Worm (Caenorhabditis elegans) whole organism, L4 larva: ENCODE data around the gene str-228.
"Not testable (repeated sequence)": the region's sequence is repeated elsewhere in the genome, so short reads cannot be mapped to it uniquely, and the experiment has no call there.

ENCODE experiments used
- F26F4.8 ChIP-seq: fragments of 200-800 bp; sonication (Bioruptor generic); conservative IDR thresholded peaks from 2 replicates; pipeline ENCODE4 v1.3.6; 2022; ENCODE audit warnings: missing genetic modification characterization, missing compliant biosample characterization
- F37D6.2 ChIP-seq: sonication (generic microtip); optimal IDR thresholded peaks from 2 replicates; lab custom pipeline; 2016; ENCODE audit warnings: mild to moderate bottlenecking, missing genetic modification characterization, missing compliant biosample characterization
- T20F7.1 ChIP-seq: fragments of 200-800 bp; sonication (Bioruptor generic); optimal IDR thresholded peaks from 2 replicates; lab custom pipeline; 2018; ENCODE audit warnings: mild to moderate bottlenecking, missing genetic modification characterization, missing compliant biosample characterization
- Y75B8A.6 ChIP-seq: fragments of 200-800 bp; sonication (Bioruptor generic); IDR thresholded peaks from 2 replicates; pipeline ENCODE4 v1.3.6; 2022; ENCODE audit warnings: missing genetic modification reagents, missing genetic modification characterization, missing compliant biosample characterization
- ZK546.5 ChIP-seq, 2 experiments: sonication (generic microtip); optimal IDR thresholded peaks; 2 replicates each; lab custom pipeline; 2017; ENCODE audit warnings: missing biosample characterization in 2 of 2, missing genetic modification characterization in 2 of 2
- aha-1 ChIP-seq: fragments of 150-350 bp; peaks from one replicate; lab custom pipeline; 2014; ENCODE audit warnings: missing biosample characterization, missing genetic modification characterization
- ama-1 ChIP-seq: fragments of 150-350 bp; optimal IDR thresholded peaks from 2 replicates; lab custom pipeline; 2014; ENCODE audit warnings: inconsistent platforms, mixed read lengths
- attf-4 ChIP-seq: sonication (generic microtip); optimal IDR thresholded peaks from 3 replicates; lab custom pipeline; 2017; ENCODE audit warnings: missing biosample characterization, missing genetic modification characterization
- ceh-28 ChIP-seq: fragments of 150-350 bp; optimal IDR thresholded peaks from 2 replicates; lab custom pipeline; 2014; ENCODE audit warnings: missing biosample characterization, missing genetic modification reagents, missing genetic modification characterization
- ces-1 ChIP-seq: fragments of 150-350 bp; sonication (generic microtip); optimal IDR thresholded peaks from 4 replicates; lab custom pipeline; 2014; ENCODE audit warnings: missing biosample characterization, missing genetic modification reagents, missing genetic modification characterization
- cey-2 ChIP-seq: sonication (generic microtip); optimal IDR thresholded peaks from 3 replicates; lab custom pipeline; 2017; ENCODE audit warnings: missing genetic modification characterization, mild to moderate bottlenecking, missing compliant biosample characterization, antibody characterized with exemption, borderline replicate concordance; ENCODE audit not compliant: insufficient read depth
- daf-12 ChIP-seq: fragments of 150-350 bp; optimal IDR thresholded peaks from 2 replicates; lab custom pipeline; 2014; ENCODE audit warnings: missing biosample characterization, missing genetic modification reagents, missing genetic modification characterization
- dve-1 ChIP-seq: sonication (generic microtip); optimal IDR thresholded peaks from 2 replicates; lab custom pipeline; 2017; ENCODE audit warnings: antibody characterized with exemption, mild to moderate bottlenecking, missing genetic modification characterization, missing compliant biosample characterization; ENCODE audit not compliant: insufficient read depth
- egl-27 ChIP-seq: sonication (generic microtip); optimal IDR thresholded peaks from 3 replicates; lab custom pipeline; 2017; ENCODE audit warnings: missing biosample characterization, missing genetic modification reagents, missing genetic modification characterization
- egl-43 ChIP-seq: fragments of 200-800 bp; sonication (Bioruptor generic); IDR thresholded peaks from 2 replicates; pipeline ENCODE4 v1.3.6; 2022; ENCODE audit warnings: missing genetic modification reagents, missing genetic modification characterization, missing compliant biosample characterization
- fos-1 ChIP-seq: fragments of 150-350 bp; optimal IDR thresholded peaks from 2 replicates; lab custom pipeline; 2014; ENCODE audit warnings: missing biosample characterization, missing genetic modification characterization
- hlh-30 ChIP-seq: sonication (generic microtip); optimal IDR thresholded peaks from 2 replicates; lab custom pipeline; 2017; ENCODE audit warnings: antibody characterized with exemption, mild to moderate bottlenecking, missing genetic modification characterization, missing compliant biosample characterization; ENCODE audit not compliant: insufficient read depth
- lin-13 ChIP-seq: fragments of 150-350 bp; optimal IDR thresholded peaks from 2 replicates; lab custom pipeline; 2014; ENCODE audit warnings: missing biosample characterization, missing genetic modification reagents, missing genetic modification characterization
- lin-29 ChIP-seq: fragments of 200-800 bp; sonication (Bioruptor generic); IDR thresholded peaks from 2 replicates; pipeline ENCODE4 v1.3.6; 2022; ENCODE audit warnings: missing genetic modification reagents, missing genetic modification characterization, missing compliant biosample characterization
- lsy-2 ChIP-seq, 2 experiments: fragments of 150-350 bp in 1 of 2; sonication (generic microtip) in 1 of 2; optimal IDR thresholded peaks; 2 replicates each; lab custom pipeline; 2014 to 2017; ENCODE audit warnings: missing biosample characterization in 2 of 2, missing genetic modification characterization in 2 of 2
- madf-9 ChIP-seq: fragments of 200-800 bp; sonication (Bioruptor generic); conservative IDR thresholded peaks from 2 replicates; pipeline ENCODE4 v1.3.6; 2022; ENCODE audit warnings: missing genetic modification reagents, missing genetic modification characterization, missing compliant biosample characterization
- mep-1 ChIP-seq: fragments of 150-350 bp; sonication (generic microtip); optimal IDR thresholded peaks from 3 replicates; lab custom pipeline; 2014; ENCODE audit warnings: missing biosample characterization, missing genetic modification characterization
- mes-2 ChIP-seq: sonication (generic microtip); optimal IDR thresholded peaks from 2 replicates; lab custom pipeline; 2016; ENCODE audit warnings: missing genotype, mild to moderate bottlenecking, missing genetic modification characterization, missing compliant biosample characterization; ENCODE audit not compliant: poor library complexity, severe bottlenecking
- mxl-3 ChIP-seq: fragments of 200-800 bp; sonication (Bioruptor generic); optimal IDR thresholded peaks from 2 replicates; lab custom pipeline; 2018; ENCODE audit warnings: mild to moderate bottlenecking, missing genetic modification characterization, missing compliant biosample characterization
- nhr-28 ChIP-seq: fragments of 150-350 bp; optimal IDR thresholded peaks from 2 replicates; lab custom pipeline; 2014; ENCODE audit warnings: missing biosample characterization, missing genetic modification characterization
- nhr-41 ChIP-seq: fragments of 200-800 bp; sonication (Bioruptor generic); IDR thresholded peaks from 2 replicates; pipeline ENCODE4 v1.3.6; 2022; ENCODE audit warnings: missing genetic modification reagents, missing genetic modification characterization, missing compliant biosample characterization
- nhr-42 ChIP-seq: fragments of 200-800 bp; sonication (Bioruptor generic); IDR thresholded peaks from 2 replicates; pipeline ENCODE4 v1.3.6; 2022; ENCODE audit warnings: missing genetic modification characterization, missing compliant biosample characterization
- nhr-48 ChIP-seq: sonication (generic microtip); optimal IDR thresholded peaks from 2 replicates; lab custom pipeline; 2016; ENCODE audit warnings: mild to moderate bottlenecking, missing genetic modification characterization, missing compliant biosample characterization
- nhr-77 ChIP-seq: fragments of 150-350 bp; optimal IDR thresholded peaks from 2 replicates; lab custom pipeline; 2014; ENCODE audit warnings: missing biosample characterization, missing genetic modification characterization
- pha-4 ChIP-seq, 2 experiments: fragments of 150-350 bp in 1 of 2; fragments of 200-800 bp in 1 of 2; sonication (Bioruptor generic) in 1 of 2; IDR thresholded peaks in 1 of 2; optimal IDR thresholded peaks in 1 of 2; 2 replicates each; pipeline versions ENCODE4 v1.3.6 to Lab custom; 2014 to 2022; ENCODE audit warnings: missing genetic modification characterization in 2 of 2, missing genetic modification reagents in 2 of 2, missing biosample characterization in 1 of 2, missing compliant biosample characterization in 1 of 2
- php-3 ChIP-seq: fragments of 200-800 bp; sonication (Bioruptor generic); IDR thresholded peaks from 2 replicates; pipeline ENCODE4 v1.3.6; 2022; ENCODE audit warnings: missing genetic modification reagents, missing genetic modification characterization, missing compliant biosample characterization
- set-16 ChIP-seq: fragments of 200-800 bp; sonication (Bioruptor generic); IDR thresholded peaks from 2 replicates; pipeline ENCODE4 v1.3.6; 2022; ENCODE audit warnings: missing genetic modification reagents, missing genetic modification characterization, missing compliant biosample characterization
- spr-1 ChIP-seq: sonication (generic microtip); optimal IDR thresholded peaks from 2 replicates; lab custom pipeline; 2016; ENCODE audit warnings: mild to moderate bottlenecking, missing genetic modification characterization, missing compliant biosample characterization
- spr-3 ChIP-seq: fragments of 200-800 bp; sonication (Bioruptor generic); optimal IDR thresholded peaks from 2 replicates; lab custom pipeline; 2018; ENCODE audit warnings: mild to moderate bottlenecking, missing genetic modification characterization, missing compliant biosample characterization
- unc-39 ChIP-seq: sonication (generic microtip); optimal IDR thresholded peaks from 2 replicates; lab custom pipeline; 2017; ENCODE audit warnings: missing biosample characterization, missing genetic modification characterization
- unc-62 ChIP-seq, 3 experiments: fragments of 150-350 bp in 1 of 3; sonication (generic microtip); optimal IDR thresholded peaks in 2 of 3; peaks in 1 of 3; 1 replicate in 1 of 3; 2 replicates in 2 of 3; lab custom pipeline; 2014 to 2017; ENCODE audit warnings: missing biosample characterization in 3 of 3, missing genetic modification characterization in 3 of 3, missing genetic modification reagents in 3 of 3, missing genotype in 1 of 3
- zfp-3 ChIP-seq: fragments of 200-800 bp; sonication (Bioruptor generic); conservative IDR thresholded peaks from 2 replicates; pipeline ENCODE4 v1.3.6; 2022; ENCODE audit warnings: missing genetic modification reagents, missing genetic modification characterization, missing compliant biosample characterization
- ztf-11 ChIP-seq: fragments of 150-350 bp; optimal IDR thresholded peaks from 2 replicates; lab custom pipeline; 2014; ENCODE audit warnings: missing biosample characterization, missing genetic modification characterization

Gene str-228

ce11 chrV:3505745-3506144 lies 4.2 kb upstream of the str-228 start (continued):
- no peak for TF ChIP-seq egl-43 (GFP tag; lab: Robert Waterston, UW)
- TF ChIP-seq ces-1: no peak
- no peak for TF ChIP-seq lsy-2 (tag; optimal IDR thresholded peaks at IDR 0.05; lab: Kevin White, UChicago)
- peak; percentile 69 for TF ChIP-seq hlh-30 (tag; lab: Kevin White, UChicago)
- TF ChIP-seq lin-29 (GFP tag; lab: Robert Waterston, UW): no peak
- peak; percentile 100 for TF ChIP-seq nhr-28
- no peak for TF ChIP-seq nhr-42 (GFP tag; lab: Robert Waterston, UW)
- TF ChIP-seq egl-27 (tag; lab: Kevin White, UChicago): no peak
- no peak for TF ChIP-seq spr-3 (GFP tag; lab: Kevin White, UChicago)
- no peak for TF ChIP-seq ztf-11 (tag; lab: Kevin White, UChicago)
- no peak for TF ChIP-seq lin-13 (GFP tag; lab: Kevin White, UChicago)
- TF ChIP-seq php-3 (GFP tag; lab: Robert Waterston, UW): peak; percentile 79; the same call in 1 of the 2 replicates
- peak; percentile 63 for TF ChIP-seq nhr-48 (tag; lab: Kevin White, UChicago)
- TF ChIP-seq spr-1 (tag; lab: Kevin White, UChicago): no peak
- TF ChIP-seq pha-4 (GFP tag; IDR thresholded peaks at IDR 0.05; lab: Robert Waterston, UW): no peak
- TF ChIP-seq pha-4 (tag; optimal IDR thresholded peaks at IDR 0.05; lab: Kevin White, UChicago): no peak
- no peak for TF ChIP-seq F37D6.2
- TF ChIP-seq nhr-77 (tag; lab: Kevin White, UChicago): peak; percentile 78
- TF ChIP-seq cey-2 (tag; lab: Kevin White, UChicago): no peak
- TF ChIP-seq nhr-41 (GFP tag; lab: Robert Waterston, UW): 0 out of 2 replicates have a peak, but pooled peaks have one; percentile 22
- TF ChIP-seq mep-1 (tag; lab: Kevin White, UChicago): no peak
- no peak for TF ChIP-seq mes-2 (tag; lab: Kevin White, UChicago)
- no peak for TF ChIP-seq set-16

ce11 chrV:3506252-3506651 lies 3.7 kb upstream of the str-228 start, which contains the start of gene ugt-64:
TSS of gene ugt-64 (minus strand) at chrV:3506352.
- not testable (repeated sequence) for TF ChIP-seq zfp-3 (GFP tag; lab: Robert Waterston, UW); unc-39 (tag; lab: Kevin White, UChicago); fos-1 (tag; lab: Kevin White, UChicago)

- TF ChIP-seq cey-2 (tag; lab: Kevin White, UChicago) (no peak), unc-62 (GFP tag; optimal IDR thresholded peaks at IDR 0.05 in 1 of 2; lab: Kevin White, UChicago) (peak in 1 of 2 experiments; percentile 93), unc-62 (tag; optimal IDR thresholded peaks at IDR 0.05; lab: Kevin White, UChicago) (no peak), ceh-28 (tag; lab: Kevin White, UChicago) (no peak), egl-27 (tag; lab: Kevin White, UChicago) (no peak)
Observed at ce11 chrV:3507691-3508090, 2.3 kb upstream of the str-228 start, which contains the start of gene str-225. TSS of gene str-225 (plus strand) at chrV:3507822.

ce11 chrV:3512381-3512780 lies 2.4 kb downstream of the str-228 start, which contains the start of gene str-226:
TSS of gene str-226 (plus strand) at chrV:3512681.
- no peak for TF ChIP-seq ZK546.5 (tag; optimal IDR thresholded peaks at IDR 0.05; lab: Kevin White, UChicago)
- TF ChIP-seq T20F7.1 (GFP tag; lab: Kevin White, UChicago): no peak
- TF ChIP-seq madf-9: no peak
- TF ChIP-seq attf-4: no peak
- TF ChIP-seq ama-1 (lab: Kevin White, UChicago): no peak
- no peak for TF ChIP-seq mxl-3 (GFP tag; lab: Kevin White, UChicago)
- no peak for TF ChIP-seq ces-1
- no peak for TF ChIP-seq F26F4.8 (GFP tag; lab: Robert Waterston, UW)
- no peak for TF ChIP-seq unc-62 (GFP tag; optimal IDR thresholded peaks at IDR 0.05 in 1 of 2; lab: Kevin White, UChicago)
- TF ChIP-seq unc-62 (tag; optimal IDR thresholded peaks at IDR 0.05; lab: Kevin White, UChicago): no peak
- no peak for TF ChIP-seq aha-1 (tag; lab: Kevin White, UChicago)
- no peak for TF ChIP-seq dve-1 (tag; lab: Kevin White, UChicago)
- TF ChIP-seq daf-12: no peak
- no peak for TF ChIP-seq Y75B8A.6 (GFP tag; lab: Robert Waterston, UW)
